Fruit fly (Drosophila melanogaster) whole organism, prepupa: ENCODE data around the gene Hesr.

ENCODE experiments used
- CG11762 ChIP-seq: fragments of 200-800 bp; sonication (Bioruptor generic); optimal IDR thresholded peaks from 3 replicates; lab custom pipeline; 2016; ENCODE audit warnings: missing biosample characterization, missing genetic modification characterization; ENCODE audit not compliant: insufficient read depth
- CG6276 ChIP-seq: fragments of 200-800 bp; sonication (Bioruptor generic); optimal IDR thresholded peaks from 2 replicates; lab custom pipeline; 2017; ENCODE audit warnings: missing biosample characterization, mild to moderate bottlenecking, missing genetic modification characterization
- CG6854 ChIP-seq: fragments of 200-800 bp; sonication (Bioruptor generic); optimal IDR thresholded peaks from 2 replicates; lab custom pipeline; 2017; ENCODE audit warnings: missing biosample characterization, mild to moderate bottlenecking, missing genetic modification characterization
- CG8632 ChIP-seq: fragments of 200-800 bp; sonication (Bioruptor generic); optimal IDR thresholded peaks from 3 replicates; lab custom pipeline; 2016; ENCODE audit warnings: missing biosample characterization, missing genetic modification characterization
- Eip93F ChIP-seq: fragments of 200-800 bp; sonication (Bioruptor generic); optimal IDR thresholded peaks from 2 replicates; lab custom pipeline; 2016; ENCODE audit warnings: missing biosample characterization, mild to moderate bottlenecking, missing genetic modification characterization
- Hr4 ChIP-seq: fragments of 200-800 bp; sonication (Bioruptor generic); optimal IDR thresholded peaks from 3 replicates; lab custom pipeline; 2016; ENCODE audit warnings: missing biosample characterization, missing genetic modification characterization
- Lpt ChIP-seq: fragments of 200-800 bp; sonication (Bioruptor generic); optimal IDR thresholded peaks from 3 replicates; lab custom pipeline; 2016; ENCODE audit warnings: missing biosample characterization, missing genetic modification characterization
- Sox102F ChIP-seq: fragments of 200-800 bp; sonication (Bioruptor generic); optimal IDR thresholded peaks from 2 replicates; lab custom pipeline; 2016; ENCODE audit warnings: missing biosample characterization, mild to moderate bottlenecking, missing genetic modification characterization
- Sox14 ChIP-seq: fragments of 200-800 bp; sonication (Bioruptor generic); optimal IDR thresholded peaks from 3 replicates; lab custom pipeline; 2016; ENCODE audit warnings: missing biosample characterization, missing genetic modification characterization
- Sox15 ChIP-seq: fragments of 200-800 bp; sonication (Bioruptor generic); optimal IDR thresholded peaks from 3 replicates; lab custom pipeline; 2016; ENCODE audit warnings: missing biosample characterization, missing genetic modification characterization
- fd59A ChIP-seq: fragments of 200-800 bp; sonication (Bioruptor generic); optimal IDR thresholded peaks from 2 replicates; lab custom pipeline; 2017; ENCODE audit warnings: missing biosample characterization, mild to moderate bottlenecking, missing genetic modification characterization, missing genetic modification reagents
- pdm3 ChIP-seq: fragments of 200-800 bp; sonication (Bioruptor generic); optimal IDR thresholded peaks from 3 replicates; lab custom pipeline; 2016; ENCODE audit warnings: missing biosample characterization, missing genetic modification characterization
- ss ChIP-seq, 2 experiments: fragments of 200-800 bp; sonication (Bioruptor generic); optimal IDR thresholded peaks; 2 replicates in 1 of 2; 3 replicates in 1 of 2; lab custom pipeline; 2017 to 2018; ENCODE audit warnings: mild to moderate bottlenecking in 2 of 2, missing biosample characterization in 2 of 2, missing genetic modification characterization in 2 of 2, moderate library complexity in 1 of 2

DNA sequence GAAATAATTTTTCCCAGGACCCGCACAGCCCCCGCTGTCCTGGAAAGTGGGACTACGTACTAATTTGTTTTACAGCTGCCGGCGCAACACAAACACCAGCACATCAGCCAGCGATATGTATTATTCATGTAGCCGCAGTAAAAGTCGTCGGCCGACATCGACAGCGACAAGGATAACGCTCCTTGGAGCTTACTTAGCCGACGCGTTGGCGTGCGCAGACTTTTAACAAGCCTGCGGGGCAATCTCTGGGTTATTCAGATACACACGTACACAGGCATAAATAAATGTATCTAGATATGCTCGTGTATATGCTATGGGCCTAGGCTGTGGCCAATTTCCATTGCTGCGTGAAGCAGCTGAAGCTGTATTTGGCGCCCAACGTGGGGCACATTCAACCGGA is 7.3 kb downstream of the Hesr start:
- no peak for TF ChIP-seq Hr4 (GFP tag; lab: Kevin White, UChicago)
- no peak for TF ChIP-seq Eip93F (GFP tag; lab: Kevin White, UChicago)
- TF ChIP-seq Lpt (GFP tag; lab: Kevin White, UChicago): no peak
- TF ChIP-seq fd59A (GFP tag; lab: Kevin White, UChicago): no peak
- no peak for TF ChIP-seq Sox15 (GFP tag; lab: Kevin White, UChicago)
- no peak for TF ChIP-seq Sox102F (GFP tag; lab: Kevin White, UChicago)
- TF ChIP-seq CG8632: no peak
- no peak for TF ChIP-seq CG6854 (GFP tag; lab: Kevin White, UChicago)
- no peak for TF ChIP-seq ss (GFP tag; optimal IDR thresholded peaks at IDR 0.05; lab: Kevin White, UChicago)
- no peak for TF ChIP-seq CG6276 (GFP tag; lab: Kevin White, UChicago)
- no peak for TF ChIP-seq Sox14 (GFP tag; lab: Kevin White, UChicago)
- TF ChIP-seq CG11762 (GFP tag; lab: Kevin White, UChicago): no peak
- no peak for TF ChIP-seq pdm3 (GFP tag; lab: Kevin White, UChicago)
